Worm (Caenorhabditis elegans) whole organism, L4 larva: ENCODE data around the gene ZK1098.2.

ENCODE experiments used
- D1046.2 ChIP-seq: fragments of 200-800 bp; sonication (Bioruptor generic); IDR thresholded peaks from 2 replicates; pipeline ENCODE4 v1.3.6; 2022; ENCODE audit warnings: missing genetic modification characterization, missing compliant biosample characterization
- F10B5.3 ChIP-seq: sonication (generic microtip); optimal IDR thresholded peaks from 2 replicates; lab custom pipeline; 2016; ENCODE audit warnings: mild to moderate bottlenecking, missing genetic modification characterization, missing compliant biosample characterization
- F26F4.8 ChIP-seq: fragments of 200-800 bp; sonication (Bioruptor generic); conservative IDR thresholded peaks from 2 replicates; pipeline ENCODE4 v1.3.6; 2022; ENCODE audit warnings: missing genetic modification characterization, missing compliant biosample characterization
- F37D6.2 ChIP-seq: sonication (generic microtip); optimal IDR thresholded peaks from 2 replicates; lab custom pipeline; 2016; ENCODE audit warnings: mild to moderate bottlenecking, missing genetic modification characterization, missing compliant biosample characterization
- R02D3.7 ChIP-seq: fragments of 150-350 bp; sonication (generic microtip); optimal IDR thresholded peaks from 3 replicates; lab custom pipeline; 2014; ENCODE audit warnings: missing biosample characterization, missing genetic modification characterization
- T26A8.4 ChIP-seq: fragments of 200-800 bp; sonication (Bioruptor generic); IDR thresholded peaks from 2 replicates; pipeline ENCODE4 v1.3.6; 2022; ENCODE audit warnings: missing genetic modification characterization, missing compliant biosample characterization
- Y5F2A.4 ChIP-seq: fragments of 200-800 bp; sonication (Bioruptor generic); optimal IDR thresholded peaks from 2 replicates; lab custom pipeline; 2018; ENCODE audit warnings: mild to moderate bottlenecking, missing genetic modification characterization, missing compliant biosample characterization
- Y75B8A.6 ChIP-seq: fragments of 200-800 bp; sonication (Bioruptor generic); IDR thresholded peaks from 2 replicates; pipeline ENCODE4 v1.3.6; 2022; ENCODE audit warnings: missing genetic modification reagents, missing genetic modification characterization, missing compliant biosample characterization
- ama-1 ChIP-seq: fragments of 150-350 bp; optimal IDR thresholded peaks from 2 replicates; lab custom pipeline; 2014; ENCODE audit warnings: inconsistent platforms, mixed read lengths
- attf-4 ChIP-seq: sonication (generic microtip); optimal IDR thresholded peaks from 3 replicates; lab custom pipeline; 2017; ENCODE audit warnings: missing biosample characterization, missing genetic modification characterization
- ceh-62 ChIP-seq: sonication (generic microtip); optimal IDR thresholded peaks from 2 replicates; lab custom pipeline; 2017; ENCODE audit warnings: missing biosample characterization, missing genetic modification characterization
- ceh-82 ChIP-seq: sonication (generic microtip); optimal IDR thresholded peaks from 2 replicates; lab custom pipeline; 2017; ENCODE audit warnings: missing biosample characterization, missing genetic modification characterization
- cey-2 ChIP-seq: sonication (generic microtip); optimal IDR thresholded peaks from 3 replicates; lab custom pipeline; 2017; ENCODE audit warnings: missing genetic modification characterization, mild to moderate bottlenecking, missing compliant biosample characterization, antibody characterized with exemption, borderline replicate concordance; ENCODE audit not compliant: insufficient read depth
- daf-16 ChIP-seq, 3 experiments: sonication (generic microtip); optimal IDR thresholded peaks; 2 replicates each; lab custom pipeline; 2016 to 2017; ENCODE audit warnings: missing genetic modification characterization in 3 of 3, missing genetic modification reagents in 3 of 3, mild to moderate bottlenecking in 2 of 3, missing compliant biosample characterization in 2 of 3, missing biosample characterization in 1 of 3, moderate library complexity in 1 of 3
- daf-8 ChIP-seq: fragments of 200-800 bp; sonication (Bioruptor generic); IDR thresholded peaks from 2 replicates; pipeline ENCODE4 v1.3.6; 2022; ENCODE audit warnings: missing genetic modification characterization, missing compliant biosample characterization
- dmd-6 ChIP-seq: fragments of 200-800 bp; sonication (Bioruptor generic); IDR thresholded peaks from 2 replicates; pipeline ENCODE4 v1.3.6; 2022; ENCODE audit warnings: missing genetic modification reagents, missing genetic modification characterization, missing compliant biosample characterization
- dmd-9 ChIP-seq: fragments of 200-800 bp; sonication (Bioruptor generic); IDR thresholded peaks from 2 replicates; pipeline ENCODE4 v1.3.6; 2022; ENCODE audit warnings: missing genetic modification reagents, missing genetic modification characterization, missing compliant biosample characterization
- dpl-1 ChIP-seq: fragments of 150-350 bp; optimal IDR thresholded peaks from 2 replicates; lab custom pipeline; 2014; ENCODE audit warnings: missing biosample characterization, missing genetic modification reagents, missing genetic modification characterization
- dve-1 ChIP-seq: sonication (generic microtip); optimal IDR thresholded peaks from 2 replicates; lab custom pipeline; 2017; ENCODE audit warnings: antibody characterized with exemption, mild to moderate bottlenecking, missing genetic modification characterization, missing compliant biosample characterization; ENCODE audit not compliant: insufficient read depth
- egl-43 ChIP-seq: fragments of 200-800 bp; sonication (Bioruptor generic); IDR thresholded peaks from 2 replicates; pipeline ENCODE4 v1.3.6; 2022; ENCODE audit warnings: missing genetic modification reagents, missing genetic modification characterization, missing compliant biosample characterization
- gei-8 ChIP-seq: fragments of 200-800 bp; sonication (Bioruptor generic); optimal IDR thresholded peaks from 2 replicates; lab custom pipeline; 2018; ENCODE audit warnings: mild to moderate bottlenecking, missing genetic modification characterization, missing compliant biosample characterization
- hlh-11 ChIP-seq: fragments of 200-800 bp; sonication (Bioruptor generic); optimal IDR thresholded peaks from 2 replicates; lab custom pipeline; 2018; ENCODE audit warnings: mild to moderate bottlenecking, missing genetic modification characterization, missing compliant biosample characterization
- hlh-30 ChIP-seq: sonication (generic microtip); optimal IDR thresholded peaks from 2 replicates; lab custom pipeline; 2017; ENCODE audit warnings: antibody characterized with exemption, mild to moderate bottlenecking, missing genetic modification characterization, missing compliant biosample characterization; ENCODE audit not compliant: insufficient read depth
- jun-1 ChIP-seq: fragments of 150-350 bp; optimal IDR thresholded peaks from 2 replicates; lab custom pipeline; 2014; ENCODE audit warnings: missing biosample characterization, missing genetic modification reagents, missing genetic modification characterization
- lin-38 ChIP-seq: fragments of 200-800 bp; sonication (Bioruptor generic); IDR thresholded peaks from 2 replicates; pipeline ENCODE4 v1.3.6; 2022; ENCODE audit warnings: missing genetic modification reagents, missing genetic modification characterization, missing compliant biosample characterization
- lin-39 ChIP-seq: fragments of 150-350 bp; optimal IDR thresholded peaks from 2 replicates; lab custom pipeline; 2014; ENCODE audit warnings: missing biosample characterization, missing genetic modification reagents, missing genetic modification characterization
- lsy-2 ChIP-seq, 2 experiments: fragments of 150-350 bp in 1 of 2; sonication (generic microtip) in 1 of 2; optimal IDR thresholded peaks; 2 replicates each; lab custom pipeline; 2014 to 2017; ENCODE audit warnings: missing biosample characterization in 2 of 2, missing genetic modification characterization in 2 of 2
- madf-9 ChIP-seq: fragments of 200-800 bp; sonication (Bioruptor generic); conservative IDR thresholded peaks from 2 replicates; pipeline ENCODE4 v1.3.6; 2022; ENCODE audit warnings: missing genetic modification reagents, missing genetic modification characterization, missing compliant biosample characterization
- mdl-1 ChIP-seq, 2 experiments: fragments of 150-350 bp in 1 of 2; sonication (generic microtip) in 1 of 2; optimal IDR thresholded peaks; 2 replicates each; lab custom pipeline; 2014 to 2017; ENCODE audit warnings: missing biosample characterization in 2 of 2, missing genetic modification characterization in 2 of 2
- mep-1 ChIP-seq: fragments of 150-350 bp; sonication (generic microtip); optimal IDR thresholded peaks from 3 replicates; lab custom pipeline; 2014; ENCODE audit warnings: missing biosample characterization, missing genetic modification characterization
- mxl-2 ChIP-seq: fragments of 200-800 bp; sonication (Bioruptor generic); conservative IDR thresholded peaks from 2 replicates; pipeline ENCODE4 v1.3.6; 2022; ENCODE audit warnings: missing genetic modification reagents, missing genetic modification characterization, missing compliant biosample characterization
- mxl-3 ChIP-seq: fragments of 200-800 bp; sonication (Bioruptor generic); optimal IDR thresholded peaks from 2 replicates; lab custom pipeline; 2018; ENCODE audit warnings: mild to moderate bottlenecking, missing genetic modification characterization, missing compliant biosample characterization
- nhr-102 ChIP-seq: sonication (generic microtip); optimal IDR thresholded peaks from 2 replicates; lab custom pipeline; 2016; ENCODE audit warnings: mild to moderate bottlenecking, missing genetic modification characterization, moderate library complexity, missing compliant biosample characterization
- nhr-11 ChIP-seq: fragments of 150-350 bp; optimal IDR thresholded peaks from 2 replicates; lab custom pipeline; 2014; ENCODE audit warnings: missing biosample characterization, missing genetic modification characterization
- nhr-28 ChIP-seq: fragments of 150-350 bp; optimal IDR thresholded peaks from 2 replicates; lab custom pipeline; 2014; ENCODE audit warnings: missing biosample characterization, missing genetic modification characterization
- nhr-41 ChIP-seq: fragments of 200-800 bp; sonication (Bioruptor generic); IDR thresholded peaks from 2 replicates; pipeline ENCODE4 v1.3.6; 2022; ENCODE audit warnings: missing genetic modification reagents, missing genetic modification characterization, missing compliant biosample characterization
- nhr-48 ChIP-seq: sonication (generic microtip); optimal IDR thresholded peaks from 2 replicates; lab custom pipeline; 2016; ENCODE audit warnings: mild to moderate bottlenecking, missing genetic modification characterization, missing compliant biosample characterization
- nhr-76 ChIP-seq: fragments of 150-350 bp; optimal IDR thresholded peaks from 2 replicates; lab custom pipeline; 2014; ENCODE audit warnings: missing biosample characterization, missing genetic modification characterization
- nhr-77 ChIP-seq: fragments of 150-350 bp; optimal IDR thresholded peaks from 2 replicates; lab custom pipeline; 2014; ENCODE audit warnings: missing biosample characterization, missing genetic modification characterization
- pqm-1 ChIP-seq: sonication (generic microtip); optimal IDR thresholded peaks from 2 replicates; lab custom pipeline; 2017; ENCODE audit warnings: missing biosample characterization, missing genetic modification characterization
- sdz-12 ChIP-seq: fragments of 200-800 bp; sonication (Bioruptor generic); optimal IDR thresholded peaks from 2 replicates; lab custom pipeline; 2018; ENCODE audit warnings: mild to moderate bottlenecking, missing genetic modification characterization, missing compliant biosample characterization
- set-16 ChIP-seq: fragments of 200-800 bp; sonication (Bioruptor generic); IDR thresholded peaks from 2 replicates; pipeline ENCODE4 v1.3.6; 2022; ENCODE audit warnings: missing genetic modification reagents, missing genetic modification characterization, missing compliant biosample characterization
- skn-1 ChIP-seq: fragments of 150-350 bp; optimal IDR thresholded peaks from 2 replicates; lab custom pipeline; 2014; ENCODE audit warnings: missing biosample characterization, missing genetic modification characterization
- snpc-4 ChIP-seq: fragments of 150-350 bp; optimal IDR thresholded peaks from 2 replicates; lab custom pipeline; 2014; ENCODE audit warnings: missing biosample characterization, missing genetic modification characterization
- spr-1 ChIP-seq: sonication (generic microtip); optimal IDR thresholded peaks from 2 replicates; lab custom pipeline; 2016; ENCODE audit warnings: mild to moderate bottlenecking, missing genetic modification characterization, missing compliant biosample characterization
- spr-3 ChIP-seq: fragments of 200-800 bp; sonication (Bioruptor generic); optimal IDR thresholded peaks from 2 replicates; lab custom pipeline; 2018; ENCODE audit warnings: mild to moderate bottlenecking, missing genetic modification characterization, missing compliant biosample characterization
- vab-7 ChIP-seq: fragments of 200-800 bp; sonication (Bioruptor generic); IDR thresholded peaks from 2 replicates; pipeline ENCODE4 v1.3.6; 2022; ENCODE audit warnings: missing genetic modification reagents, missing genetic modification characterization, missing compliant biosample characterization
- zag-1 ChIP-seq: fragments of 150-350 bp; optimal IDR thresholded peaks from 2 replicates; lab custom pipeline; 2014; ENCODE audit warnings: missing biosample characterization, missing genetic modification characterization
- zfp-2 ChIP-seq: sonication (generic microtip); optimal IDR thresholded peaks from 2 replicates; lab custom pipeline; 2016; ENCODE audit warnings: mild to moderate bottlenecking, missing genetic modification characterization, missing compliant biosample characterization
- zfp-3 ChIP-seq: fragments of 200-800 bp; sonication (Bioruptor generic); conservative IDR thresholded peaks from 2 replicates; pipeline ENCODE4 v1.3.6; 2022; ENCODE audit warnings: missing genetic modification reagents, missing genetic modification characterization, missing compliant biosample characterization
- zip-11 ChIP-seq: fragments of 200-800 bp; sonication (Bioruptor generic); IDR thresholded peaks from 2 replicates; pipeline ENCODE4 v1.3.6; 2022; ENCODE audit warnings: missing genetic modification characterization, missing compliant biosample characterization

Gene ZK1098.2

ce11 chrIII:9542816-9543215 lies 13.9 kb downstream of the ZK1098.2 start, which contains the start of gene eif-2Balpha:
eif-2Balpha (plus strand) TSS chrIII:9543119.
- TF ChIP-seq cey-2 (no peak), lin-39 (no peak), hlh-11 (tag; lab: Kevin White, UChicago) (no peak), lin-38 (GFP tag; lab: Robert Waterston, UW) (peak; percentile 80), nhr-48 (tag; lab: Kevin White, UChicago) (no peak), attf-4 (tag; lab: Kevin White, UChicago) (no peak), hlh-30 (tag; lab: Kevin White, UChicago) (peak; percentile 40), vab-7 (no peak), lsy-2 (tag; optimal IDR thresholded peaks at IDR 0.05; lab: Kevin White, UChicago) (peak in 1 of 2 experiments; percentile 84), mdl-1 (tag; optimal IDR thresholded peaks at IDR 0.05; lab: Kevin White, UChicago) (no peak), daf-8 (no peak), set-16 (GFP tag; lab: Robert Waterston, UW) (no peak), sdz-12 (GFP tag; lab: Kevin White, UChicago) (no peak), dmd-6 (GFP tag; lab: Robert Waterston, UW) (no peak), nhr-102 (tag; lab: Kevin White, UChicago) (no peak), daf-16 (GFP tag; optimal IDR thresholded peaks at IDR 0.05; lab: Kevin White, UChicago) (no peak), daf-16 (tag; optimal IDR thresholded peaks at IDR 0.05; lab: Kevin White, UChicago) (peak; percentile 16), egl-43 (GFP tag; lab: Robert Waterston, UW) (no peak), zfp-2 (tag; lab: Kevin White, UChicago) (no peak), ceh-62 (tag; lab: Kevin White, UChicago) (no peak), R02D3.7 (no peak), zag-1 (no peak), madf-9 (GFP tag; lab: Robert Waterston, UW) (no peak), mxl-3 (GFP tag; lab: Kevin White, UChicago) (no peak), spr-1 (no peak), mxl-2 (no peak), gei-8 (GFP tag; lab: Kevin White, UChicago) (no peak), dpl-1 (GFP tag; lab: Kevin White, UChicago) (peak; percentile 67), pqm-1 (no peak), mep-1 (peak; percentile 16), dmd-9 (GFP tag; lab: Robert Waterston, UW) (no peak)

ce11 chrIII:9544125-9544524 lies 15.2 kb downstream of the ZK1098.2 start, which contains the start of gene ZK1098.9:
ZK1098.9 (plus strand) TSS chrIII:9544425.
- no peak for TF ChIP-seq daf-8
- no peak for TF ChIP-seq hlh-11 (tag; lab: Kevin White, UChicago)
- TF ChIP-seq Y5F2A.4 (GFP tag; lab: Kevin White, UChicago), result no peak
- no peak for TF ChIP-seq ama-1 (lab: Kevin White, UChicago)
- no peak for TF ChIP-seq T26A8.4 (GFP tag; lab: Robert Waterston, UW)
- TF ChIP-seq jun-1 (tag; lab: Kevin White, UChicago), result no peak
- TF ChIP-seq skn-1 (tag; lab: Kevin White, UChicago), result no peak
- TF ChIP-seq F37D6.2 (tag; lab: Kevin White, UChicago), result no peak
- no peak for TF ChIP-seq nhr-11
- no peak for TF ChIP-seq snpc-4 (tag; lab: Kevin White, UChicago)
- no peak for TF ChIP-seq F26F4.8 (GFP tag; lab: Robert Waterston, UW)
- no peak for TF ChIP-seq sdz-12 (GFP tag; lab: Kevin White, UChicago)
- no peak for TF ChIP-seq attf-4 (tag; lab: Kevin White, UChicago)
- TF ChIP-seq nhr-48 (tag; lab: Kevin White, UChicago), result no peak

- no peak for TF ChIP-seq nhr-28 (tag; lab: Kevin White, UChicago)
- TF ChIP-seq nhr-41 (GFP tag; lab: Robert Waterston, UW), result no peak
- no peak for TF ChIP-seq Y5F2A.4 (GFP tag; lab: Kevin White, UChicago)
- TF ChIP-seq Y75B8A.6, result no peak
- TF ChIP-seq F10B5.3, result no peak
- no peak for TF ChIP-seq nhr-77
- TF ChIP-seq ceh-82, result no peak
- no peak for TF ChIP-seq zfp-3 (GFP tag; lab: Robert Waterston, UW)
- no peak for TF ChIP-seq D1046.2 (GFP tag; lab: Robert Waterston, UW)
- TF ChIP-seq dve-1 (tag; lab: Kevin White, UChicago), result no peak
- no peak for TF ChIP-seq spr-3 (GFP tag; lab: Kevin White, UChicago)
- TF ChIP-seq zip-11, result no peak
- no peak for TF ChIP-seq nhr-76 (tag; lab: Kevin White, UChicago)
Observed at ce11 chrIII:9544820-9545219, 15.9 kb downstream of the ZK1098.2 start, which contains the start of gene ZK1098.12. ZK1098.12 (plus strand) TSS chrIII:9545120.
